Worm (Caenorhabditis elegans): ENCODE data around the gene dao-2.

Gene dao-2

DNA sequence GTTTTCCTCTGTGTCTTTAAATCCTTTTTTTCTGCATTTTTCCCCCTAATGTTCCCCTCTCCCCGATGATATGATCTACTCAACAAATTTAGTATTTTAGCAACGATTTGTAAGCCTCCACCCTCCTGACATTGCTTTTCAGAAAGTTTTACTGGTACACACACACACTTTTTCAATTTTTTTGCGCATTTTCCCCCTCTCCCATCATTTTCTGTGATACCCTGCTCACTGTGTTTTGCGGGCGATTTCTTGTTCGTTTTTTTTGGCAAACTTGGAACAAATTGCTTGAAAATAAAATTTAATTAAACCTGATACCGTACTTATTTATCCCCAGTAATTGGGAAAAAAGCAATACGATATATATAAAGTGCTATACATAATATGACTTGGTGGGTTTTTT, 27.9 kb downstream of the dao-2 start:
- TF ChIP-seq gmeb-1 (tag; optimal IDR thresholded peaks at IDR 0.05) (no peak), ama-1 (optimal IDR thresholded peaks at IDR 0.05) (no peak), C34F6.9 (tag; optimal IDR thresholded peaks at IDR 0.05) (no peak), lsy-2 (tag; optimal IDR thresholded peaks at IDR 0.05) (no peak)

DNA sequence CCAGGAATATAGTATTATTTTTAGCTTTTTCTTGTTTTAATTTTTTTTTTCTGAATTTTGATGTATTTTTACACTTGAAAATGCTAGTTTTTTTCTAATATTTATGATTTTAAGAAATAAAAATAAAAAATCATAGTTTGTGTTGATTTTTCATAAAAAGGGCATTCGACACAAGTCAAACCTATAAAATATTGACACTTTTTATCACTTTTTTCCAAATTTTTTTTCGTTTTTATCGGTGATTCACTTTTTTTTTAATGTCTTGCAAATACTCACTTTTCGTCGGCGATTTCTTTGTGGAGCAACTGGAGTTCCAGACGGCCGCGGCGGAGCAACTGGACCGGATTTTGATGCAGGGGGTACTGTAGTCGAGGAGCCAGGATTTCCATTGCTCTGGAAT, 34.7 kb downstream of the dao-2 start:
- no peak for TF ChIP-seq nhr-129 (tag; optimal IDR thresholded peaks at IDR 0.05)
- TF ChIP-seq unc-55 (GFP tag; optimal IDR thresholded peaks at IDR 0.05), result no peak
- no peak for TF ChIP-seq sma-3 (GFP tag; optimal IDR thresholded peaks at IDR 0.05)
- no peak for TF ChIP-seq elt-1 (tag; optimal IDR thresholded peaks at IDR 0.05)
- TF ChIP-seq fos-1 (tag; optimal IDR thresholded peaks at IDR 0.05), result peak; percentile 84

DNA sequence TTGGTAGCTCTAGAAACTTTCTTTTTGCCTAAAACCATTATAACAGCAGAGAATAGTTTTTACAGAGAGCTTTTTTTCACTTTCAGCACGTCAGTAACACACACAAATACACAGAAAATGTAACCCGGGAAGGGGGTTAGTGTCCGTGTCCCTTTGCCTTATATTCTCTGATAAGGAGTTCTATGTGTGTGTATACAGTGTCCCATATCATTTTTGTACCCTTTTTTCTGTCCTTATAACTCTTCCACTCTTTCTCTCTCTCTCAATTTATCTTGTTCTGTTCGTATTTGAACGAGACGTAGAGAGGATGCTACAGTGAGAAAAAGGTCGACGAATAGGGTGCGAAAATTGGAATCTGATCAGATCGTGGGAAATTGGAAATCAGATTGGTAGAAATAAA, 36.1 kb downstream of the dao-2 start:
- no peak for TF ChIP-seq nhr-77 (tag; optimal IDR thresholded peaks at IDR 0.05)
- no peak for TF ChIP-seq gmeb-1 (tag; optimal IDR thresholded peaks at IDR 0.05)
- TF ChIP-seq ztf-11 (tag; optimal IDR thresholded peaks at IDR 0.05), result no peak
- peak; percentile 89 for TF ChIP-seq fos-1 (tag; optimal IDR thresholded peaks at IDR 0.05)
- peak; percentile 30 for TF ChIP-seq sma-9 (GFP tag; optimal IDR thresholded peaks at IDR 0.05)
- no peak for TF ChIP-seq sma-9 (tag; optimal IDR thresholded peaks at IDR 0.05)
- no peak for TF ChIP-seq lin-11 (tag; optimal IDR thresholded peaks at IDR 0.05)
- TF ChIP-seq snpc-4 (tag; optimal IDR thresholded peaks at IDR 0.05), result no peak
- TF ChIP-seq nhr-23 (tag; optimal IDR thresholded peaks at IDR 0.05), result no peak

DNA sequence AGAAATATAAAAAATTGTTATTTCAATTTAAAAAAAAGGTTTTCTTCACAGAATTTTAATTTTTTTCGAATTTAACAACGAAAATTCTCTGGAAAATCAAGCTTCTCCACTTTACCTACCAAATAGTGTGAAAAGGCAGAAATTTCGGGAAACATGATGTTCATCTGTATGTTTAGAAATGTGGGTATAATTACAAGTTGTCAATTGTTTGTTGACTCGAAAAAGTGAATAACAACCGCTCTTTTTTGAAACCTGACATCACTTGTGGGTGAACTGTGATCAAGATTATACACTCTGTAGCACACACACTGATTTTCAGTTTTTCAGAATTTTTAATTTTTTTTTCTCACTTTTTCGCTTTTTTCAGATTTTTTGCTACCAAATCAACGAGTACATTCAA, 37.1 kb downstream of the dao-2 start:
- no peak for TF ChIP-seq peb-1 (tag; optimal IDR thresholded peaks at IDR 0.05)
- TF ChIP-seq lin-11 (tag; optimal IDR thresholded peaks at IDR 0.05), result no peak
- no peak for TF ChIP-seq mdl-1 (tag; optimal IDR thresholded peaks at IDR 0.05)
- TF ChIP-seq nhr-10 (tag; optimal IDR thresholded peaks at IDR 0.05), result no peak
- no peak for TF ChIP-seq nhr-237 (tag; optimal IDR thresholded peaks at IDR 0.05)
- no peak for TF ChIP-seq nhr-129 (tag; optimal IDR thresholded peaks at IDR 0.05)
- TF ChIP-seq fos-1 (tag; optimal IDR thresholded peaks at IDR 0.05), result no peak
- TF ChIP-seq skn-1 (tag; optimal IDR thresholded peaks at IDR 0.05), result no peak
- TF ChIP-seq nhr-77 (tag; optimal IDR thresholded peaks at IDR 0.05), result no peak
- TF ChIP-seq R02D3.7 (tag; optimal IDR thresholded peaks at IDR 0.05), result no peak
- no peak for TF ChIP-seq nhr-25 (tag; optimal IDR thresholded peaks at IDR 0.05)
- no peak for TF ChIP-seq nhr-12 (tag; optimal IDR thresholded peaks at IDR 0.05)

DNA sequence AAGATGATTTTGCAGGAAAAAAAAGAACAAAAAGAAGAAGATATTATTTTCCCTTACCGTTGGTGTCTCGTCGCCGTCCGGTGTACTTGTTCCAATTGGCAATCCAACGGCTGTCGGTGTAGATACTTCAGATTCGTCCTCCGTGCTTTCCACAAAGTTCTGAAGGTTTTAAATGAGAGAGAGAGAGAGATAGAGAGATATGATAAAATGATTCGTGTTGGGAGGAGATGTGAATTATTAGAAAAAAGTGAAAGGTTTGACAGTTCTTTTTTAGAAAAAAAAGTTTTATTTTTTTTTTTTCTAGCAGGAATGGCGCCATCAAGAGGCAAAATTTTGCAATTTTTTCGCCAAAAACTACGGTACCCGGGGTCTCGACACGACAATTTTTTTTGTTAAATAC, 37.5 kb downstream of the dao-2 start:
- no peak for TF ChIP-seq fos-1 (tag; optimal IDR thresholded peaks at IDR 0.05)
- peak; percentile 51 for TF ChIP-seq blmp-1 (tag; optimal IDR thresholded peaks at IDR 0.05; ENCODE audit: insufficient read depth)
- TF ChIP-seq ceh-16 (tag; optimal IDR thresholded peaks at IDR 0.05), result no peak
- TF ChIP-seq sma-9 (GFP tag; optimal IDR thresholded peaks at IDR 0.05), result no peak
- TF ChIP-seq sma-9 (tag; optimal IDR thresholded peaks at IDR 0.05), result no peak
- no peak for TF ChIP-seq nhr-129 (tag; optimal IDR thresholded peaks at IDR 0.05)

DNA sequence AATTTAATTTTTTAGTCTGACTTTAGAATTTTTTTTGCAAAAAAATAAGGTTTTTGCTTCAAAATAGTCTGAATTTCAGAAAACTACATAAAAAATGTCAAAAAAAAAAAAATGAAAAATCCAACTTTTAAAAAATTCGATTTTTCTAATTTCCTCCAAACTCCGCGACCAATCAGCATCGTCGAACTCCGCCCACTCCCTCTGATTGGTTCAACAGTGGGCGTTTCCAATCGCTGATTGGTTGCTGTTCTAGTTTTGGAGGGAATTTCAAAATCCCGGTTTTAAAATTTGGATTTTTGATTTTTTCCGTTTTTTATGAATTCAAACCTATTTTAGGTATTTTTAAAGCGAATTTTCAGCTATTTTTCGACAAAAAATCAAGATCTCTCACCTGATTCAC, 38.1 kb downstream of the dao-2 start:
- TF ChIP-seq mbf-1 (tag; optimal IDR thresholded peaks at IDR 0.05) (no peak), snpc-4 (tag; optimal IDR thresholded peaks at IDR 0.05) (no peak), nhr-10 (tag; optimal IDR thresholded peaks at IDR 0.05) (no peak), ZK546.5 (tag; optimal IDR thresholded peaks at IDR 0.05) (no peak), lsy-2 (tag; optimal IDR thresholded peaks at IDR 0.05) (no peak), blmp-1 (tag; optimal IDR thresholded peaks at IDR 0.05; ENCODE audit: insufficient read depth) (no peak), unc-55 (GFP tag; optimal IDR thresholded peaks at IDR 0.05) (no peak), F13H6.1 (tag; optimal IDR thresholded peaks at IDR 0.05) (no peak), R02D3.7 (tag; optimal IDR thresholded peaks at IDR 0.05) (no peak)

DNA sequence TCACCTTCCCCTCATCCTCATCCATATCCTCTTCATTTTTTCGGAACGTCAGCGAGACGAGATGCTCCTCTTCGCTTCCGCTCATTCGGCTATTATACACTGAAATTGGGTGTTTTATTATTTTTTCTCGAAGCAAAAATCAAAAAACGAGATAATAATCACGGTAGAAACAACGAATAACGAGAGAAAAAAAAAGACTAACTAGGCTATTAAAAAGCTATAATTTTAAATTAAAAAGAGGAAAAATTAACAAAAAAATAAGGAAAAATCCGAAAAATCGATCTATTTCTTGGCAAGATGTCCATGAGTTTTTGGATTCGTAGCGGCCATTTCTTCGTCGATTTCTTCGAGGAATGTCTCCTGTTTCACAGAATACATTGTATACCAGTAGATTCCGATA, 38.5 kb downstream of the dao-2 start, which contains the start of gene ipla-1:
TSS of gene ipla-1 (minus strand) at position 101 of the 400 bp plus-strand sequence.
- TF ChIP-seq gmeb-1 (tag; optimal IDR thresholded peaks at IDR 0.05), result no peak
- no peak for TF ChIP-seq ceh-16 (tag; optimal IDR thresholded peaks at IDR 0.05)
- no peak for TF ChIP-seq mbf-1 (tag; optimal IDR thresholded peaks at IDR 0.05)
- TF ChIP-seq nhr-25 (tag; optimal IDR thresholded peaks at IDR 0.05), result no peak
- no peak for TF ChIP-seq sem-4 (tag; optimal IDR thresholded peaks at IDR 0.05)
- TF ChIP-seq sma-3 (GFP tag; optimal IDR thresholded peaks at IDR 0.05), result no peak
- TF ChIP-seq nhr-21 (tag; optimal IDR thresholded peaks at IDR 0.05), result no peak
- no peak for TF ChIP-seq dmd-4 (tag; optimal IDR thresholded peaks at IDR 0.05)
- no peak for TF ChIP-seq fos-1 (tag; optimal IDR thresholded peaks at IDR 0.05)
- no peak for TF ChIP-seq unc-55 (GFP tag; optimal IDR thresholded peaks at IDR 0.05)
- no peak for TF ChIP-seq blmp-1 (tag; optimal IDR thresholded peaks at IDR 0.05; ENCODE audit: insufficient read depth)
- TF ChIP-seq lin-39 (tag; optimal IDR thresholded peaks at IDR 0.05), result no peak
- no peak for TF ChIP-seq zag-1 (tag; optimal IDR thresholded peaks at IDR 0.05)
- TF ChIP-seq nhr-77 (tag; optimal IDR thresholded peaks at IDR 0.05), result no peak
- no peak for TF ChIP-seq lin-11 (tag; optimal IDR thresholded peaks at IDR 0.05)
- TF ChIP-seq lin-13 (GFP tag; optimal IDR thresholded peaks at IDR 0.05), result no peak
- no peak for TF ChIP-seq mab-5 (tag; optimal IDR thresholded peaks at IDR 0.05)
